Fruit fly (Drosophila melanogaster): ENCODE measurements around the gene CG34437.

Gene CG34437

dm6 chr3R:28283419-28283818 lies at the start of gene CG34437:
CG34437 (plus strand) TSS chr3R:28283719.
- TF ChIP-seq EcR (GFP tag; optimal IDR thresholded peaks at IDR 0.05), result no peak
- no peak for TF ChIP-seq Dll (optimal IDR thresholded peaks at IDR 0.05)
- no peak for TF ChIP-seq usp (GFP tag; optimal IDR thresholded peaks at IDR 0.05)
- TF ChIP-seq pan (optimal IDR thresholded peaks at IDR 0.05), result no peak
- TF ChIP-seq CG8478 (optimal IDR thresholded peaks at IDR 0.05), result no peak

DNA sequence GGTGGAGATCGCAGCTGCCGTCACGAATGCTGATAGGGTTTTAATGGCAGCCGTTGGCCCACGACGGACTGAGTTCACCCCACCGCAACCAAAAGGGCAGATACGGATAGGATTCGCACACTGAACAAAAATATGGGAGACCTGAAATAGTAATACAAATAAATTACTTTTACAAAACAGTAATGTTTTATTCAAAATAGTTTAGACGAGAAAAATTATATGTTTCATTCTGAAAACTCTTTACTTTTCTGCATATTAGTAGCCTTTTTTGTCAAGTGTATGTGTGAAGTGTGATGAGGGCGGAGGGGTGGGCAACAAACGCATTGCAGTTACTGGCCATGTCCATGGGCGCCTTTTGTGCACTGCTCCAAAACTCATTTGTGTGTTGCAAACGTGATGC lies 47.4 kb upstream of the CG34437 start:
- TF ChIP-seq EcR (GFP tag; optimal IDR thresholded peaks at IDR 0.05), result no peak
- no peak for TF ChIP-seq psq (optimal IDR thresholded peaks at IDR 0.05)
- TF ChIP-seq CG8478 (optimal IDR thresholded peaks at IDR 0.05), result no peak
- no peak for TF ChIP-seq Dll (optimal IDR thresholded peaks at IDR 0.05)
- TF ChIP-seq usp (GFP tag; optimal IDR thresholded peaks at IDR 0.05), result no peak
- TF ChIP-seq pan (optimal IDR thresholded peaks at IDR 0.05), result no peak

DNA sequence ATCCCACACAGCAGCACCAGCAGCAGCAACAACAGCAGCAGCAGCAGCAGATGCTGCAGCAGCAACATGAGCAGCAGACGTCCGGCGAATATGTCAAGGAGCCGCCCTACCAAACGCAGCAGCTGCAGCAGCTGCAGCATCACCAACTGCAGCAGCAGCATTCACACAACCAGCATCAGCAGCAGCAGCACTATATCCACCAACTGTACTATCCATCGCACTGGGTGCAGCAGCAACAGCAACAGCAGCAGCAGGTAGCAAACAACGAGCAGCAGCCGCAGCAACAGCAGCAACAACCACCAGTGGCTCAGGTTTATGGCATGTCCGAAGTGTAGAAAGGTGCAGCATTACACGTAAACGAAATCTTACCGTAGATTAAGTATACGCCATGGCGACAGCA lies 45.7 kb upstream of the CG34437 start:
- TF ChIP-seq EcR (GFP tag; optimal IDR thresholded peaks at IDR 0.05) (no peak), pan (optimal IDR thresholded peaks at IDR 0.05) (no peak), usp (GFP tag; optimal IDR thresholded peaks at IDR 0.05) (no peak), CG8478 (optimal IDR thresholded peaks at IDR 0.05) (no peak), Dll (optimal IDR thresholded peaks at IDR 0.05) (no peak), psq (optimal IDR thresholded peaks at IDR 0.05) (no peak)

DNA sequence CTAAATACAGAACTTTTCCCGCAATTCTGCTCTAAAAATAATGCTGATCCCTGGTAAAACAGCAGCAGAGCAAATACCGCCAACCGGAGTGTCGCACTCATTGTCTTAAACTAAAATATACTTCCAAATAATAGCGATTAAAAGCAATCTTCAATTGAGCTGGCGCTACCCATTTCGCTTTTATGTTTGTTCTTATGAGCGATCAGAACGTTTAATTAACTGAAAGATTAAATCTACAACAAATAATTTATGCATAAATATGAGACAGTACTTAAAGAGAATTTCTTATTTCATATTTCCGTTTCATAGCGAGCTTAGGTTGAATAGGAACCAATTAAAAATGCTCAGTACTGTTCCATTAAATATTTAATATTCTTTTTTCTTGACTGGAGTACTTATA lies 20.0 kb upstream of the CG34437 start, which contains the start of gene CG43125:
TSS of gene CG43125 (minus strand) at position 101 of the 400 bp plus-strand sequence.
- TF ChIP-seq psq (optimal IDR thresholded peaks at IDR 0.05) (no peak), pan (optimal IDR thresholded peaks at IDR 0.05) (no peak), usp (GFP tag; optimal IDR thresholded peaks at IDR 0.05) (no peak), EcR (GFP tag; optimal IDR thresholded peaks at IDR 0.05) (no peak), Dll (optimal IDR thresholded peaks at IDR 0.05) (no peak), CG8478 (optimal IDR thresholded peaks at IDR 0.05) (no peak)

- TF ChIP-seq Dll (optimal IDR thresholded peaks at IDR 0.05) (no peak), EcR (GFP tag; optimal IDR thresholded peaks at IDR 0.05) (no peak), pan (optimal IDR thresholded peaks at IDR 0.05) (no peak), usp (GFP tag; optimal IDR thresholded peaks at IDR 0.05) (no peak), psq (optimal IDR thresholded peaks at IDR 0.05) (no peak), CG8478 (optimal IDR thresholded peaks at IDR 0.05) (no peak)
These were observed 18.8 kb upstream of the CG34437 start, which contains the start of gene CG43124 for dm6 chr3R:28264673-28265072. CG43124 (minus strand) TSS chr3R:28264773.

DNA sequence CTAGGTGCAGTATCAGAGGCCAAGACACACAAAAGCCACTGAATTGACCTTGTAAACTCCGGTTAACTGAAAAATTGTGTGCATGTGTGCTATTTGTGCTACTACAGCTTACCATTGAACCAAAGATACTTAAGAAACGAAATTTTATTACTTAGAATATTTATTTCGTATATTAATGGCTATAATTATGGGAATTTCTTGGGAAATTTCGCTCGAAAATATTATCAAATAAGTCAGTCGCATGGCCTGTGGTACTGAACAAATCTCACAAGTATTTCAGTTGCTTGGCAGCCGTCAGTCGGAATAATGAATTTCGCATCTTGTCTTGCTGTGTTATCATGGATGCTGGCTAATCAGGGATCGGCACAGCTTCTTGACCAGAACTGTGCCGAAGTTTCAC lies 1.2 kb upstream of the CG34437 start, which contains the start of gene CG34436:
TSS of gene CG34436 (plus strand) at position 301 of the 400 bp plus-strand sequence.
- TF ChIP-seq EcR (GFP tag; optimal IDR thresholded peaks at IDR 0.05) (no peak), psq (optimal IDR thresholded peaks at IDR 0.05) (no peak), Dll (optimal IDR thresholded peaks at IDR 0.05) (no peak), usp (GFP tag; optimal IDR thresholded peaks at IDR 0.05) (no peak)

DNA sequence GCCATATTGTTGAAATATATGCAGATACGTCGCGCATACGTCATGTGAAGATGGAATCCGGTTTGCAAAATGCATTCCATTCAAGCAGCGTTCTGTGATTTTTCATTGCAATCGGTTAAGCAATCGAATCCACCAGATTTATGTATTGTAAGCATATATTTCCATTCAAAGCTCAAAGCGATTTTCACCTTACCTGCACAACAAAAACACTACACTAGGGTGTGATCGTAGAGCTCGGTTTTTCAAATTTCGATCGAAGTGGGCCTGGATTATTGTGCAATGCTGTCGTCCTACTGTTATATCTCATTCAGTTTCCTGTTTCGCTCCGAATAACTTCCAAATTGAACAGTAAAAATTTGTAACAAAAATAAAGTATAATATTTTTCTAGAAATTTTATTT lies 7.5 kb downstream of the CG34437 start, which contains the start of gene Mst98Ca:
TSS of gene Mst98Ca (plus strand) at position 301 of the 400 bp plus-strand sequence.
- no peak for TF ChIP-seq EcR (GFP tag; optimal IDR thresholded peaks at IDR 0.05)
- no peak for TF ChIP-seq pan (optimal IDR thresholded peaks at IDR 0.05)
- no peak for TF ChIP-seq Dll (optimal IDR thresholded peaks at IDR 0.05)
- no peak for TF ChIP-seq usp (GFP tag; optimal IDR thresholded peaks at IDR 0.05)
- TF ChIP-seq CG8478 (optimal IDR thresholded peaks at IDR 0.05), result no peak

dm6 chr3R:28292498-28292897 lies 9.0 kb downstream of the CG34437 start, which contains the start of gene Mst98Cb:
Mst98Cb (plus strand) TSS chr3R:28292798.
- TF ChIP-seq Dll (optimal IDR thresholded peaks at IDR 0.05), result no peak
- no peak for TF ChIP-seq usp (GFP tag; optimal IDR thresholded peaks at IDR 0.05)
- TF ChIP-seq EcR (GFP tag; optimal IDR thresholded peaks at IDR 0.05), result no peak
- TF ChIP-seq pan (optimal IDR thresholded peaks at IDR 0.05), result no peak
- TF ChIP-seq CG8478 (optimal IDR thresholded peaks at IDR 0.05), result no peak
- TF ChIP-seq psq (optimal IDR thresholded peaks at IDR 0.05), result no peak

DNA sequence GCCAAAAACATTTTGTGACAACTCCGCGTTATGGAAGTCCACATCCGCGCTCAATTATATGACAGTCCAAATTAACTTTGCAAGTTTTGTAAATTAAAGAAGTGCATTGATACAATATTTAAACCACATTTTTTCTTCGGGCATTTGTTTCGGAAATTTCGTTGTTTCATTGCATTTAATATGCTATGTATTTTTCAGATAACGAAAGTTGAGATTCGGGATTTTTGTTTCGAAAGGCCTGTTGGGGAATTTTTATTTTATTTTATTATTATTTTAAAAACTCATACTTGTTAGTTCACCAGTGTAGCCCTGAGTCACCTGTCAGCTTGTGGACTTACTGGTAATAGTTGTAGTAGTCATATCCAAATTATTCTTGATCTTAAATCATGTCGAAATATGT lies 10.2 kb downstream of the CG34437 start, which contains the start of gene UQCR-14L:
TSS of gene UQCR-14L (plus strand) at position 301 of the 400 bp plus-strand sequence.
- TF ChIP-seq Dll (optimal IDR thresholded peaks at IDR 0.05) (no peak), psq (optimal IDR thresholded peaks at IDR 0.05) (no peak), usp (GFP tag; optimal IDR thresholded peaks at IDR 0.05) (no peak), CG8478 (optimal IDR thresholded peaks at IDR 0.05) (no peak), EcR (GFP tag; optimal IDR thresholded peaks at IDR 0.05) (no peak), pan (optimal IDR thresholded peaks at IDR 0.05) (no peak)

DNA sequence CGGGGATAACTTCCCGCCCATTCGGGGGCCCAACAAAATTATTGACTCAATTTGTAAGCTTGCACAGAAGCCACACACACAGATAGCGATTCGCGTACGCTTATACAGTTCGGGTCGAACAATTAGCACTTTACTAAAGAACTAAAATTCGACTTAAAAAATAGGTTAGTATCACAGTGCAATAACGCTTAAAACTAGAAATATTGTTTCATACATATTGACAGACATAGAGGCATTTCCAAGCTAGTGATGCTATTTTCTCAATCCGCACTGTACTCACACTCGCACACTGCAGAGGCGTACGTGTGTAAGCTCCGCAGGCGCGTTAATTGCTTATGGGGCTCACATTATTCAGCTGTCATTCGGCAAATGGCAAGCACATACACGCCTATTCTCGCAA lies 14.0 kb downstream of the CG34437 start:
- no peak for TF ChIP-seq pan (optimal IDR thresholded peaks at IDR 0.05)
- TF ChIP-seq CG8478 (optimal IDR thresholded peaks at IDR 0.05), result no peak
- TF ChIP-seq usp (GFP tag; optimal IDR thresholded peaks at IDR 0.05), result no peak
- no peak for TF ChIP-seq psq (optimal IDR thresholded peaks at IDR 0.05)
- TF ChIP-seq Dll (optimal IDR thresholded peaks at IDR 0.05), result no peak
- no peak for TF ChIP-seq EcR (GFP tag; optimal IDR thresholded peaks at IDR 0.05)

dm6 chr3R:28304505-28304904 lies 21.0 kb downstream of the CG34437 start, which contains the start of gene CG12516:
CG12516 (minus strand) TSS chr3R:28304605.
- TF ChIP-seq CG8478 (optimal IDR thresholded peaks at IDR 0.05) (no peak), psq (optimal IDR thresholded peaks at IDR 0.05) (no peak), EcR (GFP tag; optimal IDR thresholded peaks at IDR 0.05) (no peak), usp (GFP tag; optimal IDR thresholded peaks at IDR 0.05) (no peak), Dll (optimal IDR thresholded peaks at IDR 0.05) (no peak), pan (optimal IDR thresholded peaks at IDR 0.05) (no peak)

dm6 chr3R:28305959-28306358 lies 22.4 kb downstream of the CG34437 start:
- TF ChIP-seq EcR (GFP tag; optimal IDR thresholded peaks at IDR 0.05) (no peak), CG8478 (optimal IDR thresholded peaks at IDR 0.05) (no peak), usp (GFP tag; optimal IDR thresholded peaks at IDR 0.05) (no peak), psq (optimal IDR thresholded peaks at IDR 0.05) (no peak), pan (optimal IDR thresholded peaks at IDR 0.05) (no peak), Dll (optimal IDR thresholded peaks at IDR 0.05) (no peak)

Measured in whole organism.